Worm (Caenorhabditis elegans): ENCODE measurements around the gene T11B7.1.

- TF ChIP-seq vab-15 (tag; optimal IDR thresholded peaks at IDR 0.05) (no peak), irx-1 (tag; optimal IDR thresholded peaks at IDR 0.05) (no peak), unc-130 (tag; optimal IDR thresholded peaks at IDR 0.05) (no peak), egl-27 (tag; optimal IDR thresholded peaks at IDR 0.05) (no peak), snpc-4 (tag; optimal IDR thresholded peaks at IDR 0.05) (no peak), skn-1 (tag; optimal IDR thresholded peaks at IDR 0.05) (no peak), elt-3 (tag; optimal IDR thresholded peaks at IDR 0.05) (no peak), lin-14 (GFP tag; optimal IDR thresholded peaks at IDR 0.05) (no peak), ceh-90 (tag; optimal IDR thresholded peaks at IDR 0.05) (no peak), nhr-12 (tag; optimal IDR thresholded peaks at IDR 0.05) (no peak), nhr-71 (tag; optimal IDR thresholded peaks at IDR 0.05) (no peak), nhr-28 (tag; optimal IDR thresholded peaks at IDR 0.05) (no peak), nhr-11 (tag; optimal IDR thresholded peaks at IDR 0.05) (no peak)
These were observed 40.7 kb downstream of the T11B7.1 start, which contains the start of gene C09G9.8 for ce11 chrIV:8881181-8881580.
